Fruit fly (Drosophila melanogaster): ENCODE results near the gene Cyp4ac2.
A peak's percentile ranks its signal among the peaks of the same experiment; 100 is the strongest.

Cyp4ac2 gene

dm6 chr2L:5237175-5237753 lies 28.9 kb upstream of the Cyp4ac2 start:
- peak; percentile 13 for TF ChIP-seq noc (tag; optimal IDR thresholded peaks at IDR 0.05)

DNA sequence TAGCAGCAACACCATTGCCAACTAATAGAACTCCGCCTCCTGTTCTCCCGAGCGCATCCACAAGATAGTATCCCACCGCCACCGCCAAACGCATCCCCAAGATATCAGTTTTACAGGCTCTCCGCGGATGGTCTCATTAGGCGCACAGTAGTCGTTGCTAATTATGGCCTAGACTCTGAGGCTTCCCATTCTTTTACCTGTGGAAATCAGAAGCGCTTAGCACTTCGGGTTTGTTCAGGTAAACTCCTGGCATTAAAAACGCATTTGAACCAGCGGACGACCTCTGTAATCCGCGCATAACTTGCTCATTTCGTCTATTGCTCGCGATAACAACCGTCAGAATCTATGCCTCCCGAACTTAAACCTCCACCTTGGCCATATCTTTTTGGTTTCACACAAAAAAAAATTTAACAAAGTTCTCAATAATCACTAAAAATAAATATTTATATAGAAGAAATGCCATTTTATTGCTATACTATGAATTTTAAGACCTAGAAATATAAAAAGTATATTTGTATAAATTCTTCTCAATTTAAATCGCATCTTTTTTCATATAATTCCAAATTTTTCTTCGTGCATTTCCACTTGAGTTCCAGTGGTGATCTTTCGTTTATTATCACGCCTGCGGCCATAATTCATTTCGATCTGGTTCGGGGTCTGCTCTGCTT lies 28.2 kb upstream of the Cyp4ac2 start:
- TF ChIP-seq noc (tag; optimal IDR thresholded peaks at IDR 0.05) = peak; percentile 35

dm6 chr2L:5238567-5238925 lies 27.6 kb upstream of the Cyp4ac2 start:
- TF ChIP-seq noc (tag; optimal IDR thresholded peaks at IDR 0.05) = no peak

- no peak for TF ChIP-seq noc (tag; optimal IDR thresholded peaks at IDR 0.05)
Observed at dm6 chr2L:5239433-5240278, 26.5 kb upstream of the Cyp4ac2 start.

DNA sequence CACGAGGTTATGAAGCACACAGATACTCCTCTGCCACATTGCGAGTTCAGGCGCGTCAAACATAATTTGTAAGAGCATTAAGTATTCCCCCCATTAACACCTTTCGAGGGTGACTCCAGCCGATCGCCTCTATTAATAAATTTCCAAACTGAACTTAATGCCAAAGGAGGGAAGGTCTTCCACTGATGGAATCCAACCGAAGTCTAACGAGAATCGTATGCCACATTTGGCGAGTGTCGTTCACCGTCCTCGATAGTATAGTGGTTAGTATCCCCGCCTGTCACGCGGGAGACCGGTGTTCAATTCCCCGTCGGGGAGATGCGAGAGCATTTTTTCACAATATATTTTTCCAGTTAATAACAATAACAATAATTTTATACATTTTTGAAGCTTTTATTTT lies 25.7 kb upstream of the Cyp4ac2 start:
- no peak for TF ChIP-seq noc (tag; optimal IDR thresholded peaks at IDR 0.05)

DNA sequence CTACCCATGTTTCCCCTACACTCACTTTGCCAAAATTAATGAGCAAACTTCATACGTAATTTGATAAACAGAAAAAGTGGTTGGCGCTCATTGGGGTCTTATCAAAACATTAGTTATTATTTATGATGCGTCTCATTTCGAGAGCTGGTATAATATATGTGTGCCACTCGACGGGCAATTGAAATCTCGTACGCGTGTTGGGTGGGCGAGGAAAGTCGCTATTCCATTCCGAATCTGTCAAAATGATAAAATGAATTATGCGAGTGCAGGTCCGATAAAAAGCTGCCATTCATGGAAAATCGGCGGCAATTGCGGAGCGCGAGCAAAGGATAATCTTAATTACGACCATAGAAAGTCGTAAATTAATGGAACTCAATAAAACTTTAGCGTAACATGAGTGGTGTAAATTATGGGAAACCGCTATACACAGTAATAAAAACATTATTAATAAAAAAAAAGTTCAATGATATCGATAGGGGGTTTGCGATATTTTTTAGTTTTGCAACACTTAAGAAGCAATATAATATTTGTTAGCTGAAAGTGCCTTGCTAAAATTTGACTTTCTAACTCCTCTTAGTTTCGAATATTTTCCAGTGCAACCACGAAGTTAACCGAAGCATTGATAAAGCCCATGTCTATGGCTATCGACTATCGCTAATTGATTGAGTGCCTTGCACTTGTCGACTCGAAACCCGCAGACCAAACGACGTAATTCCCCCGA lies 23.8 kb upstream of the Cyp4ac2 start:
- peak; percentile 92 for TF ChIP-seq noc (tag; optimal IDR thresholded peaks at IDR 0.05)

DNA sequence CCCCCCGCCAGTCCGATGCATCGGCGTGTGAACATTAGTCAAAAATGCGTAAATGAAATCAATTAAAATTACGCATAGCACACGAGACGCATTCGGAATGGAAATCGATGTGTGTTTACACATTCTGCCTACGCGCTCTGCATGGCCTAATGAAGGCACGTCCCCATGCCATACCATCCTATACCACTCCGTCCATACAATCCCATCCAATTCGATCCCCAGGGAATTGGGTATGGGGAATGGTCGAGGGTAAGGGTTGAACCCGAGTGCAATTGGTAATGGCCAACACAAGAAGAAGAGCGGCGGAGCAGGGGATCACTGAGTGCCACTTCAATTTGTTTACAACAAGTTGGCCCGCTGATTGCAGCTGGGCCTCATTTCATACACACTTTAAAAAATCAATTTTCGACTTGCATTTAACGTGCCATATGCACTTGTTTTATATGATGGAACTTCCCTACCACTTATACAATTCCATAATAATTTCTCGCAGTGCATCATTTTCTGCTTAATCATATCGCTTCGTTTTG lies 20.8 kb upstream of the Cyp4ac2 start:
- no peak for TF ChIP-seq noc (tag; optimal IDR thresholded peaks at IDR 0.05)

DNA sequence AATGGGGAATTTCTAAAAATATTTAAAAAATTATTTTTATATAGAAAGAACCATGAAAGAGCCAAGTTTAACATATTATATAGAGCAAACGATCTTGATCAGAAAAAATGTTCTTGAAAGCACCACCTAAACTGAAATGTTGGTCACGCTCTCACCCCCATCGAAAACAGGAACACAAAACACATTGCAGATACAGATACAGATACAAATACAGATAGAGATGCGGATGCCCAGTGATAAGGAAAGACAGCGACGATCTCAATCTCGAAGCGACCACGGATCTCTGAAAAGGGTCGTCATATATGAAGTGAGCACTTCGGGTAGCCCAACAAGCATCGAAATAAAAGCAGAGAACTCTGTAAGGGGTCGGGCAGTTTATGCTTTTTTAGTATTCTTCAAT lies 18.8 kb upstream of the Cyp4ac2 start:
- TF ChIP-seq noc (tag; optimal IDR thresholded peaks at IDR 0.05) = no peak

- no peak for TF ChIP-seq noc (tag; optimal IDR thresholded peaks at IDR 0.05)
Observed at dm6 chr2L:5247812-5248211, 18.4 kb upstream of the Cyp4ac2 start.

DNA sequence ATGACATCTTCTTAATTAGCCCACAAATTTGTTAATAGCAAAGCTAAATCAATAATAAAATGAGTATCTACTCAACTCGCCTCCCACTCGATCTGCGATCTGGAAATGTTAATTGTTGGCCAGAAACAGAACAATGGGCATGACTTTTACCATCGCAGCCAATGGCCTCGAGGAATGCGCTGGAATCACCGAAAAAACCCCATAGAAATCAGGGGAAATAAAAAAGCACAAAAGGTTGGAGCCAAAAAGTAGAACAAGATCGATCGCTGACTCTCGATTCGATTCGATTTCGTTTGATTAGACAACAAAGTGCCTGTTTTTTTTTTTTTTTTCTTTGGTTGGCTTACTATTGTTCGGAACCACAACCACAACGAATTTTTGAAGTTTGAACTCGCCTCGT lies 17.6 kb upstream of the Cyp4ac2 start:
- no peak for TF ChIP-seq noc (tag; optimal IDR thresholded peaks at IDR 0.05)

dm6 chr2L:5249766-5250165 lies 16.4 kb upstream of the Cyp4ac2 start:
- TF ChIP-seq noc (tag; optimal IDR thresholded peaks at IDR 0.05) = no peak

DNA sequence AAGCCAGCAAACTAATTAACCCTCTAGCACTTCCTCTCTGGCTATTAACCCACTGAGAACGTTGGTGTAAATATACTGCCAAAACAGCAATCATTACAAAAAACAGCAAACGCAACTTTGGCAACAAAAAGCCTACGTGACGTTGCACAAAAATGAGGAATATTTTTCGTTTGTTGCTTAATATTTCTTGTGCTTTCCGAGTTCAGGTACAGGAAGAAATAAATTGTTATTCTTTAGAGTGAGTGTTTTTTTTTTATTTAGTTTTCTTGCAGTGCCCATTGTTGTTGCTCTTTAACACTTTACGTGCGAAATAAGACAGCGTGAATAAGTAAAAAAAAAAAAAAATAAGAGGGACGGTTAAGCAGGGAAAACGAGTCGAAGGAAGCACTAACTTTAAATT lies 15.0 kb upstream of the Cyp4ac2 start:
- no peak for TF ChIP-seq noc (tag; optimal IDR thresholded peaks at IDR 0.05)

DNA sequence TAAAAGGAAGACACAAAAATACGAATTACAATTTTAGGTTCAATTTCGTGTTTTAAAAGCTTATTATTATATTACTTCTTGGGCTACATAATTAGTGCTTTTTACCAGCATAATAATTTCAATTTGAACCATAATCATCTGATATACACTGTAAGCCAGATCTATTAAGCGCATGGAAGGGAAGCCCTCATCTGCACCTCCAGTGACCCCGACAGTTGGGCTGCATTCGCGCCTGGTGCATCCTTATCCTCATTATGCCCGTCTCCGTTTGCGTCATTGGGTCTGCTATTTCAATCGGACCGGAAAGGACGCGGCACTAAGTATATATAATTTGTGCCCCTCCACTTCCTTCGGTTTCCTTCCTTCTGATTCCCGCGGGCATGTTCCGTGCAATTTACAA lies 14.5 kb upstream of the Cyp4ac2 start:
- no peak for TF ChIP-seq noc (tag; optimal IDR thresholded peaks at IDR 0.05)

DNA sequence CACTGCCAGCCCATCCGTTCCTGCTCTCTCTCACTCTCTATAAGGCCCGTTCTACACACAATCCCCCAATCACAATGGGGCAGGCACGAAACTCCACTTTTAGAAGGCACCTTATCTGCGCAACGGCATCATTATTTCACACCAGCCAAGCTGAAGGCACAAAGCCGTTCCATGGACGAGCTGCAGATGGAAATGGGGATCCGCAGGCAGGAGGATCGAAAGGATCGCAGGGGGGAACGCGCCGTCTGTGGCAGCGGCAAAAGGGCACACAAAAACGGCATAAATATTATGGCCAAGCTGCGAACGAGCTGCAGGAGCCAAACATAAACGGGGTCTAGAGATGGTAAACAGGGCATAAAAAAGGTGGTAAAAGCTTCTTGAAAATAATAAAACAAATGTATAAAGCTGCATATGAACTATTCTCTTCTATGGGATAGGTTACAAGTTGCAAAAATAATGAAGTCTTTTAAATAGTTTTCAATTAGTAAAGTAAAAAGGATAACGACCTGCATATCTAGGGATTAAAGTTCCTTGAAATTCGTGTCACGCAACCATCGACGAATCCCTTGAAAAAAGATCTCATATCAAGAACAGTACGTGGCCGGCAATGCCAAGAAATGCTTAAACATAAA lies 13.7 kb upstream of the Cyp4ac2 start:
- TF ChIP-seq noc (tag; optimal IDR thresholded peaks at IDR 0.05) = no peak

DNA sequence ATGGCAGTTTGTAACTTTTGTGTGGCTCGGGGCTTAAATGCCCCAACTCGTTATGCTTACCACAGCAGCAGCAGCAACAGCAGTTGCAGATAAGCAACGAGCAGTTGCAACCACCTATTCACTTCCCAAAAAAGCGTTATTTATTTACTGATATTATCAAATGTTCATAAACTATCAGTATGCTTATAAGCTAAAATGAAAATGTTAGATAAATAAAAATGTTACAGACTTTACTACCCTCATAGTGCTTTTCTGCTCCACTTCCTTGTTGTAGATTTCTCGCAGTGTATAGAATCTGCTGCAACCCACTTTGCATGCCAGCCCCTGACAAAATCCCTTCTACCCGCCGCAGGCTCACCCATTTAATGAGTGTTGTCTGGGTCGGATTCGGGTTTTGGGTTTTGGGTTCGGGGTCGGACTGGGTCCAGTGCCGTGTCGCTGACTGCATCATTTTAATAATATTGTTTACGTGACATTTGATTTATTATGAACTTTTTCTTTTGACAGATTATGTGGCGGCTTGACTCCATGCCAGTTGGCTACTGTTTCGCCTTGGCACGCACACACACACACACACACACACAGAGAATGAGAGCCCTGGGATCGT lies 12.0 kb upstream of the Cyp4ac2 start:
- no peak for TF ChIP-seq noc (tag; optimal IDR thresholded peaks at IDR 0.05)

All from whole organism, larva.